Worm (Caenorhabditis elegans) whole organism, L4 larva: Measurements from ENCODE around the gene F53B7.7.

Experiments
- aly-2 ChIP-seq: sonication (generic microtip); optimal IDR thresholded peaks from 2 replicates; lab custom pipeline; 2018; ENCODE audit warnings: missing biosample characterization, missing genetic modification characterization
- daf-16 ChIP-seq, 3 experiments: sonication (generic microtip); optimal IDR thresholded peaks; 2 replicates each; lab custom pipeline; 2016 to 2017; ENCODE audit warnings: missing genetic modification characterization in 3 of 3, missing genetic modification reagents in 3 of 3, mild to moderate bottlenecking in 2 of 3, missing compliant biosample characterization in 2 of 3, missing biosample characterization in 1 of 3, moderate library complexity in 1 of 3
- dpl-1 ChIP-seq: fragments of 150-350 bp; optimal IDR thresholded peaks from 2 replicates; lab custom pipeline; 2014; ENCODE audit warnings: missing biosample characterization, missing genetic modification reagents, missing genetic modification characterization
- egl-27 ChIP-seq: sonication (generic microtip); optimal IDR thresholded peaks from 3 replicates; lab custom pipeline; 2017; ENCODE audit warnings: missing biosample characterization, missing genetic modification reagents, missing genetic modification characterization
- lin-39 ChIP-seq: fragments of 150-350 bp; optimal IDR thresholded peaks from 2 replicates; lab custom pipeline; 2014; ENCODE audit warnings: missing biosample characterization, missing genetic modification reagents, missing genetic modification characterization
- nhr-11 ChIP-seq: fragments of 150-350 bp; optimal IDR thresholded peaks from 2 replicates; lab custom pipeline; 2014; ENCODE audit warnings: missing biosample characterization, missing genetic modification characterization
- nhr-77 ChIP-seq: fragments of 150-350 bp; optimal IDR thresholded peaks from 2 replicates; lab custom pipeline; 2014; ENCODE audit warnings: missing biosample characterization, missing genetic modification characterization
- zag-1 ChIP-seq: fragments of 150-350 bp; optimal IDR thresholded peaks from 2 replicates; lab custom pipeline; 2014; ENCODE audit warnings: missing biosample characterization, missing genetic modification characterization

DNA sequence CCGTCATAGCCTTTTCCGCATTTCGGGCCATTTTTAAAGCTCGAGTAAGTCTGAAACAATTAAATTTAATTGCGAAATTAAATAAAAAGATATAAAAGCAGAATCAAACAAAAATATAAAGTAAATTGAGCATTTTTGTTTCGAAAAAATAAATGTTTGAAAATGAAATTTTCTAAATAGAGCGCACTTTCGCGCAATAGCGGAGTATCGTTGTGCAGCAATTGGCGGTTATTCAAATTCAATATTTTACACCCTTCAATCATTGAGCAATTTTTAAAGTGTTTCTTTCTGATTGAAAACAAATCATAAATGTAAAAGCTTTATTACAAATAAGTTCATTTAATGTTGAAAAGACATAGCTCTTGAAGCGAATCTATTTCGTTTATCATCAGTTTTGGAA lies 1.8 kb downstream of the F53B7.7 start, which contains the start of gene isy-1:
- TF ChIP-seq lin-39 (tag; lab: Kevin White, UChicago): no peak
- TF ChIP-seq aly-2 (tag; lab: Kevin White, UChicago): no peak
- TF ChIP-seq daf-16 (GFP tag; optimal IDR thresholded peaks at IDR 0.05; lab: Kevin White, UChicago): no peak
- TF ChIP-seq daf-16 (tag; optimal IDR thresholded peaks at IDR 0.05; lab: Kevin White, UChicago): peak; percentile 19
- TF ChIP-seq dpl-1 (GFP tag; lab: Kevin White, UChicago): peak; percentile 94
- TF ChIP-seq nhr-77 (tag; lab: Kevin White, UChicago): peak; percentile 60
- TF ChIP-seq egl-27: no peak
- TF ChIP-seq zag-1 (tag; lab: Kevin White, UChicago): no peak
- TF ChIP-seq nhr-11 (tag; lab: Kevin White, UChicago): no peak
